Fruit fly (Drosophila melanogaster) whole organism, prepupa: Measurements from ENCODE around the gene CG33284.

ENCODE experiments used
- Blimp-1 ChIP-seq: fragments of 200-800 bp; sonication (Bioruptor generic); optimal IDR thresholded peaks from 3 replicates; lab custom pipeline; 2017; ENCODE audit warnings: missing biosample characterization, missing genetic modification characterization, mild to moderate bottlenecking, moderate library complexity, missing genetic modification reagents
- CG10631 ChIP-seq: fragments of 200-800 bp; sonication (Bioruptor generic); optimal IDR thresholded peaks from 2 replicates; lab custom pipeline; 2016; ENCODE audit warnings: missing biosample characterization, missing genetic modification characterization
- CG10669 ChIP-seq: fragments of 200-800 bp; sonication (Bioruptor generic); optimal IDR thresholded peaks from 3 replicates; lab custom pipeline; 2018; ENCODE audit warnings: missing biosample characterization, mild to moderate bottlenecking, missing genetic modification characterization, moderate library complexity
- CG11294 ChIP-seq: fragments of 200-800 bp; sonication (Bioruptor generic); IDR thresholded peaks from 2 replicates; pipeline ENCODE4 v1.3.6; 2022; ENCODE audit warnings: missing biosample characterization, missing genetic modification characterization
- CG11762 ChIP-seq: fragments of 200-800 bp; sonication (Bioruptor generic); optimal IDR thresholded peaks from 3 replicates; lab custom pipeline; 2016; ENCODE audit warnings: missing biosample characterization, missing genetic modification characterization; ENCODE audit not compliant: insufficient read depth
- CG11902 ChIP-seq: fragments of 200-800 bp; sonication (Bioruptor generic); optimal IDR thresholded peaks from 3 replicates; lab custom pipeline; 2016; ENCODE audit warnings: missing biosample characterization, missing genetic modification characterization
- CG15336 ChIP-seq: fragments of 200-800 bp; sonication (Bioruptor generic); IDR thresholded peaks from 2 replicates; pipeline ENCODE4 v1.3.6; 2022; ENCODE audit warnings: missing biosample characterization, missing genetic modification characterization
- CG1621 ChIP-seq: fragments of 200-800 bp; sonication (Bioruptor generic); optimal IDR thresholded peaks from 3 replicates; lab custom pipeline; 2018; ENCODE audit warnings: missing biosample characterization, mild to moderate bottlenecking, missing genetic modification characterization
- CG3032 ChIP-seq: fragments of 200-800 bp; optimal IDR thresholded peaks from 2 replicates; lab custom pipeline; 2019; ENCODE audit warnings: missing biosample characterization, mild to moderate bottlenecking, missing genetic modification characterization, moderate library complexity
- CG31627 ChIP-seq: fragments of 200-800 bp; sonication (Bioruptor generic); optimal IDR thresholded peaks from 3 replicates; lab custom pipeline; 2016; ENCODE audit warnings: missing biosample characterization, missing genetic modification characterization
- CG32006 ChIP-seq: fragments of 200-800 bp; sonication (Bioruptor generic); optimal IDR thresholded peaks from 3 replicates; lab custom pipeline; 2017; ENCODE audit warnings: missing biosample characterization, mild to moderate bottlenecking, missing genetic modification characterization
- CG34406 ChIP-seq: fragments of 200-800 bp; sonication (Bioruptor generic); optimal IDR thresholded peaks from 3 replicates; lab custom pipeline; 2016; ENCODE audit warnings: missing biosample characterization, missing genetic modification characterization
- CG3919 ChIP-seq: fragments of 200-800 bp; sonication (Bioruptor generic); optimal IDR thresholded peaks from 3 replicates; lab custom pipeline; 2016; ENCODE audit warnings: missing biosample characterization, missing genetic modification characterization
- CG6163 ChIP-seq: fragments of 200-800 bp; sonication (Bioruptor generic); IDR thresholded peaks from 3 replicates; pipeline ENCODE4 v1.3.6; 2022; ENCODE audit warnings: missing biosample characterization, missing genetic modification characterization
- CG6276 ChIP-seq: fragments of 200-800 bp; sonication (Bioruptor generic); optimal IDR thresholded peaks from 2 replicates; lab custom pipeline; 2017; ENCODE audit warnings: missing biosample characterization, mild to moderate bottlenecking, missing genetic modification characterization
- CG6792 ChIP-seq: fragments of 200-800 bp; sonication (Bioruptor generic); optimal IDR thresholded peaks from 3 replicates; lab custom pipeline; 2016; ENCODE audit warnings: missing biosample characterization, missing genetic modification characterization
- CG6808 ChIP-seq: fragments of 200-800 bp; sonication (Bioruptor generic); optimal IDR thresholded peaks from 3 replicates; lab custom pipeline; 2017; ENCODE audit warnings: missing biosample characterization, missing genetic modification characterization, mild to moderate bottlenecking, moderate library complexity, missing genetic modification reagents
- CG6854 ChIP-seq: fragments of 200-800 bp; sonication (Bioruptor generic); optimal IDR thresholded peaks from 2 replicates; lab custom pipeline; 2017; ENCODE audit warnings: missing biosample characterization, mild to moderate bottlenecking, missing genetic modification characterization
- CG8319 ChIP-seq: fragments of 200-800 bp; sonication (Bioruptor generic); optimal IDR thresholded peaks from 3 replicates; lab custom pipeline; 2016; ENCODE audit warnings: missing biosample characterization, missing genetic modification characterization
- CG9139 ChIP-seq: fragments of 200-800 bp; sonication (Bioruptor generic); optimal IDR thresholded peaks from 3 replicates; lab custom pipeline; 2017; ENCODE audit warnings: missing biosample characterization, mild to moderate bottlenecking, missing genetic modification characterization
- Eip75B ChIP-seq: fragments of 200-800 bp; sonication (Bioruptor generic); optimal IDR thresholded peaks from 3 replicates; lab custom pipeline; 2016; ENCODE audit warnings: missing biosample characterization, missing genetic modification characterization
- Eip78C ChIP-seq: fragments of 200-800 bp; sonication (Bioruptor generic); peaks from one replicate; lab custom pipeline; 2016; ENCODE audit warnings: missing biosample characterization, missing genetic modification characterization
- Eip93F ChIP-seq: fragments of 200-800 bp; sonication (Bioruptor generic); optimal IDR thresholded peaks from 2 replicates; lab custom pipeline; 2016; ENCODE audit warnings: missing biosample characterization, mild to moderate bottlenecking, missing genetic modification characterization
- Ets21C ChIP-seq: fragments of 200-800 bp; sonication (Bioruptor generic); optimal IDR thresholded peaks from 3 replicates; lab custom pipeline; 2016; ENCODE audit warnings: missing biosample characterization, missing genetic modification characterization
- Ets96B ChIP-seq: fragments of 200-800 bp; optimal IDR thresholded peaks from 2 replicates; lab custom pipeline; 2019; ENCODE audit warnings: missing biosample characterization, mild to moderate bottlenecking, missing genetic modification characterization, moderate library complexity
- Gug ChIP-seq: fragments of 200-800 bp; sonication (Bioruptor generic); IDR thresholded peaks from 2 replicates; pipeline ENCODE4 v1.3.6; 2022; ENCODE audit warnings: missing biosample characterization, missing genetic modification characterization
- Hr38 ChIP-seq: sonication (Bioruptor generic); optimal IDR thresholded peaks from 2 replicates; lab custom pipeline; 2016; ENCODE audit warnings: missing biosample characterization, missing genetic modification characterization
- Hr39 ChIP-seq: fragments of 200-800 bp; sonication (Bioruptor generic); optimal IDR thresholded peaks from 2 replicates; lab custom pipeline; 2016; ENCODE audit warnings: missing biosample characterization, missing genetic modification characterization
- Hr4 ChIP-seq: fragments of 200-800 bp; sonication (Bioruptor generic); optimal IDR thresholded peaks from 3 replicates; lab custom pipeline; 2016; ENCODE audit warnings: missing biosample characterization, missing genetic modification characterization
- Lpt ChIP-seq: fragments of 200-800 bp; sonication (Bioruptor generic); optimal IDR thresholded peaks from 3 replicates; lab custom pipeline; 2016; ENCODE audit warnings: missing biosample characterization, missing genetic modification characterization
- Met ChIP-seq: fragments of 200-800 bp; sonication (Bioruptor generic); optimal IDR thresholded peaks from 3 replicates; lab custom pipeline; 2016; ENCODE audit warnings: missing biosample characterization, missing genetic modification characterization
- OdsH ChIP-seq: fragments of 200-800 bp; sonication (Bioruptor generic); optimal IDR thresholded peaks from 3 replicates; lab custom pipeline; 2016; ENCODE audit warnings: missing biosample characterization, missing genetic modification characterization
- Smox ChIP-seq: fragments of 200-800 bp; sonication (Bioruptor generic); optimal IDR thresholded peaks from 3 replicates; lab custom pipeline; 2016; ENCODE audit warnings: missing biosample characterization, missing genetic modification characterization
- Sox102F ChIP-seq: fragments of 200-800 bp; sonication (Bioruptor generic); optimal IDR thresholded peaks from 2 replicates; lab custom pipeline; 2016; ENCODE audit warnings: missing biosample characterization, mild to moderate bottlenecking, missing genetic modification characterization
- Sox15 ChIP-seq: fragments of 200-800 bp; sonication (Bioruptor generic); optimal IDR thresholded peaks from 3 replicates; lab custom pipeline; 2016; ENCODE audit warnings: missing biosample characterization, missing genetic modification characterization
- achi ChIP-seq: fragments of 200-800 bp; sonication (Bioruptor generic); optimal IDR thresholded peaks from 3 replicates; lab custom pipeline; 2016; ENCODE audit warnings: missing biosample characterization, missing genetic modification characterization
- acj6 ChIP-seq: fragments of 200-800 bp; sonication (Bioruptor generic); optimal IDR thresholded peaks from 3 replicates; lab custom pipeline; 2016; ENCODE audit warnings: missing biosample characterization, missing genetic modification characterization
- dac ChIP-seq: fragments of 200-800 bp; sonication (Bioruptor generic); optimal IDR thresholded peaks from 2 replicates; lab custom pipeline; 2017; ENCODE audit warnings: missing biosample characterization, mild to moderate bottlenecking, missing genetic modification characterization
- dsx ChIP-seq: fragments of 200-800 bp; optimal IDR thresholded peaks from 3 replicates; lab custom pipeline; 2019; ENCODE audit warnings: missing biosample characterization, mild to moderate bottlenecking, missing genetic modification characterization, moderate library complexity; ENCODE audit not compliant: poor library complexity, severe bottlenecking
- fd59A ChIP-seq: fragments of 200-800 bp; sonication (Bioruptor generic); optimal IDR thresholded peaks from 2 replicates; lab custom pipeline; 2017; ENCODE audit warnings: missing biosample characterization, mild to moderate bottlenecking, missing genetic modification characterization, missing genetic modification reagents
- fkh ChIP-seq: fragments of 200-800 bp; sonication (Bioruptor generic); optimal IDR thresholded peaks from 3 replicates; lab custom pipeline; 2017; ENCODE audit warnings: missing biosample characterization, mild to moderate bottlenecking, missing genetic modification characterization, moderate library complexity
- salr ChIP-seq, 2 experiments: fragments of 200-800 bp; sonication (Bioruptor generic); optimal IDR thresholded peaks; 3 replicates each; lab custom pipeline; 2016 to 2018; ENCODE audit warnings: missing biosample characterization in 2 of 2, missing genetic modification characterization in 2 of 2, mild to moderate bottlenecking in 1 of 2
- spab ChIP-seq: fragments of 200-800 bp; sonication (Bioruptor generic); optimal IDR thresholded peaks from 2 replicates; lab custom pipeline; 2017; ENCODE audit warnings: missing biosample characterization, mild to moderate bottlenecking, missing genetic modification characterization, missing genetic modification reagents
- ss ChIP-seq, 2 experiments: fragments of 200-800 bp; sonication (Bioruptor generic); optimal IDR thresholded peaks; 2 replicates in 1 of 2; 3 replicates in 1 of 2; lab custom pipeline; 2017 to 2018; ENCODE audit warnings: mild to moderate bottlenecking in 2 of 2, missing biosample characterization in 2 of 2, missing genetic modification characterization in 2 of 2, moderate library complexity in 1 of 2
- svp ChIP-seq: fragments of 200-800 bp; sonication (Bioruptor generic); peaks from one replicate; lab custom pipeline; 2016; ENCODE audit warnings: missing biosample characterization, missing genetic modification characterization

The CG33284 gene

DNA sequence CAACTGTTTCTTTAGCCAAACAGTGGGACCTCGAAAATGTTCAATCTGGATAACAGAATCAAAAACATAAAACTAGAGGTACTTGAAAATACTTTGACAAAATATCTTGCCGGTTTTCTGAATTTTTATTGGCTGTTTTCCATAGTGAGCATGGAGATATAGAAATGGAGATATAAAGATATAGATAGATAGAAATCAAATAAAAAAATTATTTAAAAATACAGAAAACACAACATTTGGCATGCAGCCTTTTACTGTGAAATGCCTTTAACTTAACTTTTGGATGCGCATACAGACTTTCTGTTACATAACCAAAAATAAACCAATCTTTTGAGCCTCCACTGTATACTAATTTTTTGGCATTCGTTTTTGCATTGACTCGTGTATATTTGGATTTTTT is 23.1 kb upstream of the CG33284 start (continued):
- TF ChIP-seq Eip75B (GFP tag; lab: Kevin White, UChicago) (no peak), CG3919 (GFP tag; lab: Kevin White, UChicago) (no peak), CG11762 (no peak), CG6854 (GFP tag; lab: Kevin White, UChicago) (no peak), Ets21C (peak; percentile 40), fd59A (no peak), CG11294 (GFP tag; lab: Robert Waterston, UW) (no peak)
- TF ChIP-seq, all 60 proteins: peak for 22

DNA sequence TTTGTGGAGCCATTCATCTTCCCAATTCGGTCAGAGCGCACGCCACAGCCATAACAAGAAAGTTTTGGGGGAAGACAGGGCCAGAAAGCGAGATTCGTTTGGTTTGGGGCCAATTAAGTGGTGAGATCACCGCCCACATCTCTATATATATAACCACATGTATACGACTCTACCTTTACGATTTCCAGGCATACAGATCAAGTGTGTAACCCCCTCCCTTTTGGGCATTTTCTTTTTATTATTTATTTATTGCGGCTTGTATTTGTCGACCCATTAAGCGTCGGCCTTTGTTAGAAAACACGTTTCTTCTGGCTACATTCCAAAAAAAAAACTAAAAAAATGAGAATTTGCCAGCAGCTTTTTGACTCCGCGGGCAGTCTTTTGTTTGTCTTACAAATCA is 22.2 kb upstream of the CG33284 start:
- TF ChIP-seq CG6276 (GFP tag; lab: Kevin White, UChicago) (no peak), fkh (peak; percentile 44), Ets21C (no peak)
- TF ChIP-seq, all 60 proteins: peak for 1

DNA sequence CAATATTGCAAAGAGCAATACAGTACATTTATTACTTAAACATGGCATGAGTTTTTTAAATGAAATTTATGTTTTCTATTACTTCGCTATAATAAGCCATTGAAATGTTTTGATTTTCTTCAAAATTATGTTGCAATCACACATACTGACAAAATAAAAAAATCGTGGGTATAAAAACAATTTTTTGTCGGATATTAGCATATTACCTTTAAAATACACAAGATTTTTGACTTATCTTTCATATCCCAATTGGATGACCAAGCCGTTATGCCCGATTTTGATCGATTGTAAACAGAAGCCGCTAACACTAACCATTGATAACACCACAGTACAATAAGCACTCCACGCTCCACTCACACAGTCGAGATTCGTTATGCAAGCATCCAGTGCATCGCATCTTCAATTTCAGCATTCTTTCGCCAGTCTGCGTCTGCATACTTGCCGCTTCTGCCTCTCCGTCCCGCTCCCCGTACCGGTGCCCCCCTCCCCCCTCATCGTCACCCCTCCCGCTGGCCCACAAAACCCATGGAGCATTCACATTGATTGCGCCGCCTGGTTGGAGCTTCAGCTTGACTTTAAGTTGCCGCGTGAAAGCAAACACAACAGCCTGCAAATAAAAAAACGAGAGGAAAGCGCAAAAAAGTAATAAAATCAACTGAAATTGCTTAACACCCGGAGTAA is 19.1 kb upstream of the CG33284 start:
- TF ChIP-seq dsx (GFP tag; lab: Kevin White, UChicago) (peak; percentile 37), Ets21C (no peak), spab (GFP tag; lab: Kevin White, UChicago) (no peak), achi (GFP tag; lab: Kevin White, UChicago) (peak; percentile 6), fd59A (no peak), dac (no peak), CG6276 (GFP tag; lab: Kevin White, UChicago) (peak; percentile 47), svp (GFP tag; lab: Kevin White, UChicago) (peak; percentile 57), CG8319 (no peak), salr (GFP tag; optimal IDR thresholded peaks at IDR 0.05; lab: Kevin White, UChicago) (peak in 1 of 2 experiments; percentile 34), fkh (no peak), CG11294 (GFP tag; lab: Robert Waterston, UW) (no peak; the same call in 1 of the 2 replicates), Ets96B (tag; lab: Kevin White, UChicago) (no peak), Hr38 (GFP tag; lab: Kevin White, UChicago) (no peak), CG6792 (GFP tag; lab: Kevin White, UChicago) (no peak), CG31627 (peak; percentile 3), acj6 (no peak), OdsH (GFP tag; lab: Kevin White, UChicago) (peak; percentile 15), Blimp-1 (GFP tag; lab: Kevin White, UChicago) (peak; percentile 14), CG10631 (GFP tag; lab: Kevin White, UChicago) (peak; percentile 21), Met (peak; percentile 19), CG32006 (peak; percentile 67), Sox15 (GFP tag; lab: Kevin White, UChicago) (no peak), ss (GFP tag; optimal IDR thresholded peaks at IDR 0.05; lab: Kevin White, UChicago) (peak in 1 of 2 experiments; percentile 19), CG10669 (GFP tag; lab: Kevin White, UChicago) (no peak), CG6808 (GFP tag; lab: Kevin White, UChicago) (peak; percentile 28), Smox (GFP tag; lab: Kevin White, UChicago) (peak; percentile 22), Hr4 (GFP tag; lab: Kevin White, UChicago) (peak; percentile 55), Lpt (peak; percentile 23), CG3032 (peak; percentile 22), CG11902 (GFP tag; lab: Kevin White, UChicago) (no peak), CG6163 (GFP tag; lab: Robert Waterston, UW) (peak; percentile 49; the same call in 2 of the 3 replicates), CG34406 (GFP tag; lab: Kevin White, UChicago) (peak; percentile 8), Eip93F (no peak), CG1621 (tag; lab: Kevin White, UChicago) (peak; percentile 16), CG15336 (GFP tag; lab: Robert Waterston, UW) (0 out of 2 replicates have a peak, but pooled peaks have one; percentile 32), CG3919 (GFP tag; lab: Kevin White, UChicago) (no peak), Hr39 (GFP tag; lab: Kevin White, UChicago) (peak; percentile 24), Gug (no peak), Sox102F (GFP tag; lab: Kevin White, UChicago) (peak; percentile 8), Eip75B (GFP tag; lab: Kevin White, UChicago) (no peak), Eip78C (GFP tag; lab: Kevin White, UChicago) (peak; percentile 75), CG9139 (no peak)
